Worm (Caenorhabditis elegans): ENCODE results near the gene ints-9.

DNA sequence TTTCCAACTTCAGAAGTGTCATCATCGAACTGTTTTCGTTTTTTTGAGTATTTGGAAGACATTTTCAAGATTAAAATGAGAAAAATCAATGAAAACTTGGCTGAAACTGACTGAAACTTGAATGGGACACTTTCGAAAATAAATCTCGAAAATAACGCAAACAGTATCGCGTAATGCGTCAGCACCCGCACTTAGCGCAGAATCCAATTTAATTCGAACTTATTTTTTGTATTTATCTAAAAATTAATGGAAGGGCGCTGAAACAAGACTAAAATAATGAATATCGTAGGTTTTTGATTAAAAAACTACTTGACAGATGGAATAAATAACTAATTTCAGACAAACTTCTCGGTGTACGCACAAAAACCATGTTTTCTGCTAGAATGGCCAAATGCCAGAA, at the start of gene ints-9, which contains the start of gene snu-66:
- TF ChIP-seq med-1 (GFP tag; optimal IDR thresholded peaks at IDR 0.05; ENCODE audit: insufficient read depth) (no peak), klf-2 (GFP tag; conservative IDR thresholded peaks at IDR 0.05) (no peak), cog-1 (tag; optimal IDR thresholded peaks at IDR 0.05) (no peak)
